Fruit fly (Drosophila melanogaster) whole organism, prepupa: ENCODE data around the gene nenya.

Experiments
- Blimp-1 ChIP-seq: fragments of 200-800 bp; sonication (Bioruptor generic); optimal IDR thresholded peaks from 3 replicates; lab custom pipeline; 2017; ENCODE audit warnings: missing biosample characterization, missing genetic modification characterization, mild to moderate bottlenecking, moderate library complexity, missing genetic modification reagents
- CG10631 ChIP-seq: fragments of 200-800 bp; sonication (Bioruptor generic); optimal IDR thresholded peaks from 2 replicates; lab custom pipeline; 2016; ENCODE audit warnings: missing biosample characterization, missing genetic modification characterization
- CG10669 ChIP-seq: fragments of 200-800 bp; sonication (Bioruptor generic); optimal IDR thresholded peaks from 3 replicates; lab custom pipeline; 2018; ENCODE audit warnings: missing biosample characterization, mild to moderate bottlenecking, missing genetic modification characterization, moderate library complexity
- CG11762 ChIP-seq: fragments of 200-800 bp; sonication (Bioruptor generic); optimal IDR thresholded peaks from 3 replicates; lab custom pipeline; 2016; ENCODE audit warnings: missing biosample characterization, missing genetic modification characterization; ENCODE audit not compliant: insufficient read depth
- CG11902 ChIP-seq: fragments of 200-800 bp; sonication (Bioruptor generic); optimal IDR thresholded peaks from 3 replicates; lab custom pipeline; 2016; ENCODE audit warnings: missing biosample characterization, missing genetic modification characterization
- CG1621 ChIP-seq: fragments of 200-800 bp; sonication (Bioruptor generic); optimal IDR thresholded peaks from 3 replicates; lab custom pipeline; 2018; ENCODE audit warnings: missing biosample characterization, mild to moderate bottlenecking, missing genetic modification characterization
- CG16779 ChIP-seq: fragments of 200-800 bp; sonication (Bioruptor generic); optimal IDR thresholded peaks from 3 replicates; lab custom pipeline; 2017; ENCODE audit warnings: missing biosample characterization, mild to moderate bottlenecking, missing genetic modification characterization
- CG3032 ChIP-seq: fragments of 200-800 bp; optimal IDR thresholded peaks from 2 replicates; lab custom pipeline; 2019; ENCODE audit warnings: missing biosample characterization, mild to moderate bottlenecking, missing genetic modification characterization, moderate library complexity
- CG31627 ChIP-seq: fragments of 200-800 bp; sonication (Bioruptor generic); optimal IDR thresholded peaks from 3 replicates; lab custom pipeline; 2016; ENCODE audit warnings: missing biosample characterization, missing genetic modification characterization
- CG32006 ChIP-seq: fragments of 200-800 bp; sonication (Bioruptor generic); optimal IDR thresholded peaks from 3 replicates; lab custom pipeline; 2017; ENCODE audit warnings: missing biosample characterization, mild to moderate bottlenecking, missing genetic modification characterization
- CG34406 ChIP-seq: fragments of 200-800 bp; sonication (Bioruptor generic); optimal IDR thresholded peaks from 3 replicates; lab custom pipeline; 2016; ENCODE audit warnings: missing biosample characterization, missing genetic modification characterization
- CG3919 ChIP-seq: fragments of 200-800 bp; sonication (Bioruptor generic); optimal IDR thresholded peaks from 3 replicates; lab custom pipeline; 2016; ENCODE audit warnings: missing biosample characterization, missing genetic modification characterization
- CG6276 ChIP-seq: fragments of 200-800 bp; sonication (Bioruptor generic); optimal IDR thresholded peaks from 2 replicates; lab custom pipeline; 2017; ENCODE audit warnings: missing biosample characterization, mild to moderate bottlenecking, missing genetic modification characterization
- CG6792 ChIP-seq: fragments of 200-800 bp; sonication (Bioruptor generic); optimal IDR thresholded peaks from 3 replicates; lab custom pipeline; 2016; ENCODE audit warnings: missing biosample characterization, missing genetic modification characterization
- CG6808 ChIP-seq: fragments of 200-800 bp; sonication (Bioruptor generic); optimal IDR thresholded peaks from 3 replicates; lab custom pipeline; 2017; ENCODE audit warnings: missing biosample characterization, missing genetic modification characterization, mild to moderate bottlenecking, moderate library complexity, missing genetic modification reagents
- CG6854 ChIP-seq: fragments of 200-800 bp; sonication (Bioruptor generic); optimal IDR thresholded peaks from 2 replicates; lab custom pipeline; 2017; ENCODE audit warnings: missing biosample characterization, mild to moderate bottlenecking, missing genetic modification characterization
- CG7368 ChIP-seq: fragments of 200-800 bp; sonication (Bioruptor generic); optimal IDR thresholded peaks from 3 replicates; lab custom pipeline; 2016; ENCODE audit warnings: missing biosample characterization, missing genetic modification characterization
- CG8119 ChIP-seq: fragments of 200-800 bp; sonication (Bioruptor generic); IDR thresholded peaks from 3 replicates; pipeline ENCODE4 v1.3.6; 2022; ENCODE audit warnings: missing biosample characterization, missing genetic modification characterization
- CG8319 ChIP-seq: fragments of 200-800 bp; sonication (Bioruptor generic); optimal IDR thresholded peaks from 3 replicates; lab custom pipeline; 2016; ENCODE audit warnings: missing biosample characterization, missing genetic modification characterization
- CG8632 ChIP-seq: fragments of 200-800 bp; sonication (Bioruptor generic); optimal IDR thresholded peaks from 3 replicates; lab custom pipeline; 2016; ENCODE audit warnings: missing biosample characterization, missing genetic modification characterization
- CG9139 ChIP-seq: fragments of 200-800 bp; sonication (Bioruptor generic); optimal IDR thresholded peaks from 3 replicates; lab custom pipeline; 2017; ENCODE audit warnings: missing biosample characterization, mild to moderate bottlenecking, missing genetic modification characterization
- Eip75B ChIP-seq: fragments of 200-800 bp; sonication (Bioruptor generic); optimal IDR thresholded peaks from 3 replicates; lab custom pipeline; 2016; ENCODE audit warnings: missing biosample characterization, missing genetic modification characterization
- Eip78C ChIP-seq: fragments of 200-800 bp; sonication (Bioruptor generic); peaks from one replicate; lab custom pipeline; 2016; ENCODE audit warnings: missing biosample characterization, missing genetic modification characterization
- Ets21C ChIP-seq: fragments of 200-800 bp; sonication (Bioruptor generic); optimal IDR thresholded peaks from 3 replicates; lab custom pipeline; 2016; ENCODE audit warnings: missing biosample characterization, missing genetic modification characterization
- Ets96B ChIP-seq: fragments of 200-800 bp; optimal IDR thresholded peaks from 2 replicates; lab custom pipeline; 2019; ENCODE audit warnings: missing biosample characterization, mild to moderate bottlenecking, missing genetic modification characterization, moderate library complexity
- Gug ChIP-seq: fragments of 200-800 bp; sonication (Bioruptor generic); IDR thresholded peaks from 2 replicates; pipeline ENCODE4 v1.3.6; 2022; ENCODE audit warnings: missing biosample characterization, missing genetic modification characterization
- Hr38 ChIP-seq: sonication (Bioruptor generic); optimal IDR thresholded peaks from 2 replicates; lab custom pipeline; 2016; ENCODE audit warnings: missing biosample characterization, missing genetic modification characterization
- Hr39 ChIP-seq: fragments of 200-800 bp; sonication (Bioruptor generic); optimal IDR thresholded peaks from 2 replicates; lab custom pipeline; 2016; ENCODE audit warnings: missing biosample characterization, missing genetic modification characterization
- Hr4 ChIP-seq: fragments of 200-800 bp; sonication (Bioruptor generic); optimal IDR thresholded peaks from 3 replicates; lab custom pipeline; 2016; ENCODE audit warnings: missing biosample characterization, missing genetic modification characterization
- Lpt ChIP-seq: fragments of 200-800 bp; sonication (Bioruptor generic); optimal IDR thresholded peaks from 3 replicates; lab custom pipeline; 2016; ENCODE audit warnings: missing biosample characterization, missing genetic modification characterization
- OdsH ChIP-seq: fragments of 200-800 bp; sonication (Bioruptor generic); optimal IDR thresholded peaks from 3 replicates; lab custom pipeline; 2016; ENCODE audit warnings: missing biosample characterization, missing genetic modification characterization
- Smox ChIP-seq: fragments of 200-800 bp; sonication (Bioruptor generic); optimal IDR thresholded peaks from 3 replicates; lab custom pipeline; 2016; ENCODE audit warnings: missing biosample characterization, missing genetic modification characterization
- Sox102F ChIP-seq: fragments of 200-800 bp; sonication (Bioruptor generic); optimal IDR thresholded peaks from 2 replicates; lab custom pipeline; 2016; ENCODE audit warnings: missing biosample characterization, mild to moderate bottlenecking, missing genetic modification characterization
- Sox14 ChIP-seq: fragments of 200-800 bp; sonication (Bioruptor generic); optimal IDR thresholded peaks from 3 replicates; lab custom pipeline; 2016; ENCODE audit warnings: missing biosample characterization, missing genetic modification characterization
- Sox15 ChIP-seq: fragments of 200-800 bp; sonication (Bioruptor generic); optimal IDR thresholded peaks from 3 replicates; lab custom pipeline; 2016; ENCODE audit warnings: missing biosample characterization, missing genetic modification characterization
- achi ChIP-seq: fragments of 200-800 bp; sonication (Bioruptor generic); optimal IDR thresholded peaks from 3 replicates; lab custom pipeline; 2016; ENCODE audit warnings: missing biosample characterization, missing genetic modification characterization
- cyc ChIP-seq: fragments of 200-800 bp; sonication (Bioruptor generic); optimal IDR thresholded peaks from 3 replicates; lab custom pipeline; 2016; ENCODE audit warnings: missing biosample characterization, missing genetic modification characterization
- dac ChIP-seq: fragments of 200-800 bp; sonication (Bioruptor generic); optimal IDR thresholded peaks from 2 replicates; lab custom pipeline; 2017; ENCODE audit warnings: missing biosample characterization, mild to moderate bottlenecking, missing genetic modification characterization
- dsx ChIP-seq: fragments of 200-800 bp; optimal IDR thresholded peaks from 3 replicates; lab custom pipeline; 2019; ENCODE audit warnings: missing biosample characterization, mild to moderate bottlenecking, missing genetic modification characterization, moderate library complexity; ENCODE audit not compliant: poor library complexity, severe bottlenecking
- eg ChIP-seq: fragments of 200-800 bp; sonication (Bioruptor generic); IDR thresholded peaks from 3 replicates; pipeline ENCODE4 v1.3.6; 2022; ENCODE audit warnings: missing biosample characterization, missing genetic modification characterization
- esn ChIP-seq: fragments of 200-800 bp; sonication (Bioruptor generic); optimal IDR thresholded peaks from 2 replicates; lab custom pipeline; 2016; ENCODE audit warnings: missing biosample characterization, mild to moderate bottlenecking, missing genetic modification characterization, moderate library complexity
- fd59A ChIP-seq: fragments of 200-800 bp; sonication (Bioruptor generic); optimal IDR thresholded peaks from 2 replicates; lab custom pipeline; 2017; ENCODE audit warnings: missing biosample characterization, mild to moderate bottlenecking, missing genetic modification characterization, missing genetic modification reagents
- fd85E ChIP-seq: fragments of 200-800 bp; sonication (Bioruptor generic); optimal IDR thresholded peaks from 3 replicates; lab custom pipeline; 2016; ENCODE audit warnings: missing biosample characterization, missing genetic modification characterization
- fkh ChIP-seq: fragments of 200-800 bp; sonication (Bioruptor generic); optimal IDR thresholded peaks from 3 replicates; lab custom pipeline; 2017; ENCODE audit warnings: missing biosample characterization, mild to moderate bottlenecking, missing genetic modification characterization, moderate library complexity
- lz ChIP-seq: fragments of 200-800 bp; sonication (Bioruptor generic); optimal IDR thresholded peaks from 3 replicates; lab custom pipeline; 2016; ENCODE audit warnings: missing biosample characterization, missing genetic modification characterization
- net ChIP-seq: fragments of 200-800 bp; sonication (Bioruptor generic); optimal IDR thresholded peaks from 3 replicates; lab custom pipeline; 2016; ENCODE audit warnings: missing biosample characterization, missing genetic modification characterization
- pdm3 ChIP-seq: fragments of 200-800 bp; sonication (Bioruptor generic); optimal IDR thresholded peaks from 3 replicates; lab custom pipeline; 2016; ENCODE audit warnings: missing biosample characterization, missing genetic modification characterization
- salr ChIP-seq, 2 experiments: fragments of 200-800 bp; sonication (Bioruptor generic); optimal IDR thresholded peaks; 3 replicates each; lab custom pipeline; 2016 to 2018; ENCODE audit warnings: missing biosample characterization in 2 of 2, missing genetic modification characterization in 2 of 2, mild to moderate bottlenecking in 1 of 2
- spab ChIP-seq: fragments of 200-800 bp; sonication (Bioruptor generic); optimal IDR thresholded peaks from 2 replicates; lab custom pipeline; 2017; ENCODE audit warnings: missing biosample characterization, mild to moderate bottlenecking, missing genetic modification characterization, missing genetic modification reagents
- svp ChIP-seq: fragments of 200-800 bp; sonication (Bioruptor generic); peaks from one replicate; lab custom pipeline; 2016; ENCODE audit warnings: missing biosample characterization, missing genetic modification characterization
- topi ChIP-seq: fragments of 200-800 bp; sonication (Bioruptor generic); optimal IDR thresholded peaks from 3 replicates; lab custom pipeline; 2016; ENCODE audit warnings: missing biosample characterization, missing genetic modification characterization
- vri ChIP-seq: fragments of 200-800 bp; sonication (Bioruptor generic); optimal IDR thresholded peaks from 3 replicates; lab custom pipeline; 2016; ENCODE audit warnings: missing biosample characterization, mild to moderate bottlenecking, missing genetic modification characterization

nenya gene

DNA sequence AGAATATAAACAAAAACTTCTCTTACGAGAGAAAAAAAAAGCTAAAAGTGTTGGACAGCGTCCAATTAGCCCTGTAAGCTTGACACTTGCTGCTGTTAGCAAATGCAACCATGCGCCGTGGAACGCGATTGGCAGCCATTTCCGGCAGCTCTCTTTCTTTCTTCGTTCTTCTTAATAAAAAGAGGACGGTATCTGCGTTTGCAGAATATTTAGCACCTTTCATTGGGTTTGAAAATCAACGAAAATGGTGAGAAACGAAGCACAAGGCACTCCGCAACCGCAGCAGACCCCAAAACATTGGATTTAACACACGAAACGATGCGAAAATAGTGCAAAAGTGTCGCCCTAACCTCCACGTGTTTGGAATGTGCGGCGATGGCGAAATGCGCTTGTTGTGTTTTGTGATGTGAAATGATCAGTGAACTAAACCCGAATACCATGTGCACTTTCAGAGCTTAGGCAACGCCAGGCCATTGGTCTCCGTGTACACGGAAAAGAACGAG is 5.2 kb downstream of the nenya start, which contains the start of gene RpL4:
Gene RpL4, plus strand, starts transcription at position 149 of the 503 bp plus-strand sequence.
- TF ChIP-seq Ets21C (peak; percentile 17), Hr4 (GFP tag; lab: Kevin White, UChicago) (peak; percentile 19), CG9139 (GFP tag; lab: Kevin White, UChicago) (peak; percentile 76), eg (GFP tag; lab: Robert Waterston, UW) (peak; percentile 82), Lpt (no peak), CG16779 (peak; percentile 50), CG34406 (peak; percentile 78), achi (GFP tag; lab: Kevin White, UChicago) (peak; percentile 99), dsx (GFP tag; lab: Kevin White, UChicago) (peak; percentile 37), Gug (GFP tag; lab: Robert Waterston, UW) (no peak), fd59A (GFP tag; lab: Kevin White, UChicago) (peak; percentile 59), CG8632 (GFP tag; lab: Kevin White, UChicago) (peak; percentile 77), CG31627 (peak; percentile 72), Eip78C (GFP tag; lab: Kevin White, UChicago) (peak; percentile 95), Blimp-1 (peak; percentile 52), pdm3 (GFP tag; lab: Kevin White, UChicago) (peak; percentile 74), esn (GFP tag; lab: Kevin White, UChicago) (peak; percentile 85), CG8119 (no peak), CG1621 (peak; percentile 70), CG32006 (GFP tag; lab: Kevin White, UChicago) (peak; percentile 52), CG8319 (GFP tag; lab: Kevin White, UChicago) (peak; percentile 50), salr (GFP tag; optimal IDR thresholded peaks at IDR 0.05; lab: Kevin White, UChicago) (peak; percentile 56 to 82), Hr38 (GFP tag; lab: Kevin White, UChicago) (no peak), CG11762 (GFP tag; lab: Kevin White, UChicago) (peak; percentile 36), net (GFP tag; lab: Kevin White, UChicago) (peak; percentile 87), CG6792 (GFP tag; lab: Kevin White, UChicago) (peak; percentile 56), CG6808 (GFP tag; lab: Kevin White, UChicago) (peak; percentile 59), fd85E (GFP tag; lab: Kevin White, UChicago) (peak; percentile 53), OdsH (GFP tag; lab: Kevin White, UChicago) (peak; percentile 81), CG3032 (tag; lab: Kevin White, UChicago) (peak; percentile 31), fkh (peak; percentile 72), CG6276 (GFP tag; lab: Kevin White, UChicago) (peak; percentile 13), CG3919 (GFP tag; lab: Kevin White, UChicago) (peak; percentile 87), Sox14 (GFP tag; lab: Kevin White, UChicago) (peak; percentile 76), Hr39 (GFP tag; lab: Kevin White, UChicago) (peak; percentile 67), CG10669 (GFP tag; lab: Kevin White, UChicago) (peak; percentile 51), lz (GFP tag; lab: Kevin White, UChicago) (peak; percentile 80), CG10631 (GFP tag; lab: Kevin White, UChicago) (peak; percentile 17), Ets96B (tag; lab: Kevin White, UChicago) (no peak), Smox (peak; percentile 74), svp (peak; percentile 76), CG6854 (GFP tag; lab: Kevin White, UChicago) (peak; percentile 89), Sox102F (GFP tag; lab: Kevin White, UChicago) (peak; percentile 82), CG7368 (GFP tag; lab: Kevin White, UChicago) (peak; percentile 67), Eip75B (GFP tag; lab: Kevin White, UChicago) (peak; percentile 71), topi (GFP tag; lab: Kevin White, UChicago) (peak; percentile 77), Sox15 (peak; percentile 10), spab (peak; percentile 40), dac (GFP tag; lab: Kevin White, UChicago) (peak; percentile 40), vri (peak; percentile 79), CG11902 (GFP tag; lab: Kevin White, UChicago) (no peak), cyc (GFP tag; lab: Kevin White, UChicago) (peak; percentile 70)
